Fruit fly (Drosophila melanogaster) whole organism, embryonic: Measurements from ENCODE around the gene CG18747.

Source experiments
- ATbp ChIP-seq: fragments of 200-800 bp; sonication (Bioruptor generic); optimal IDR thresholded peaks from 2 replicates; lab custom pipeline; 2017; ENCODE audit warnings: missing biosample characterization, mild to moderate bottlenecking, missing genetic modification characterization, missing genetic modification reagents
- Aef1 ChIP-seq: fragments of 200-800 bp; sonication (Bioruptor generic); IDR thresholded peaks from 3 replicates; pipeline ENCODE4 v1.3.6; 2022; ENCODE audit warnings: missing biosample characterization, missing genetic modification characterization
- Awh ChIP-seq: fragments of 200-800 bp; sonication (Bioruptor generic); IDR thresholded peaks from 2 replicates; pipeline ENCODE4, ENCODE4 v1.3.6; 2022; ENCODE audit warnings: missing biosample characterization, missing genetic modification characterization
- CG11085 ChIP-seq: fragments of 200-800 bp; sonication (Bioruptor generic); IDR thresholded peaks from 2 replicates; pipeline ENCODE4 v1.3.6; 2022; ENCODE audit warnings: missing biosample characterization, missing genetic modification characterization
- CG11504 ChIP-seq: fragments of 200-800 bp; sonication (Bioruptor generic); optimal IDR thresholded peaks from 3 replicates; lab custom pipeline; 2019; ENCODE audit warnings: missing biosample characterization, mild to moderate bottlenecking, missing genetic modification characterization, moderate library complexity
- CG12299 ChIP-seq: fragments of 200-800 bp; sonication (Bioruptor generic); optimal IDR thresholded peaks from 2 replicates; lab custom pipeline; 2018; ENCODE audit warnings: missing biosample characterization, mild to moderate bottlenecking, missing genetic modification characterization
- CG14441 ChIP-seq: fragments of 200-800 bp; sonication (Bioruptor generic); IDR thresholded peaks from 2 replicates; pipeline ENCODE4 v1.3.6; 2022; ENCODE audit warnings: missing biosample characterization, missing genetic modification characterization
- CG14860 ChIP-seq: fragments of 200-800 bp; sonication (Bioruptor generic); IDR thresholded peaks from 3 replicates; pipeline ENCODE4 v1.3.6; 2022; ENCODE audit warnings: missing biosample characterization, missing genetic modification characterization; ENCODE audit not compliant: partially characterized antibody
- CG15601 ChIP-seq: fragments of 200-800 bp; sonication (Bioruptor generic); optimal IDR thresholded peaks from 3 replicates; lab custom pipeline; 2019; ENCODE audit warnings: missing biosample characterization, mild to moderate bottlenecking, missing genetic modification characterization, moderate library complexity
- CG1647 ChIP-seq: fragments of 200-800 bp; sonication (Bioruptor generic); optimal IDR thresholded peaks from 3 replicates; lab custom pipeline; 2016; ENCODE audit warnings: missing biosample characterization, missing genetic modification characterization
- CG16815 ChIP-seq: fragments of 200-800 bp; sonication (Bioruptor generic); optimal IDR thresholded peaks from 3 replicates; lab custom pipeline; 2017; ENCODE audit warnings: missing biosample characterization, mild to moderate bottlenecking, missing genetic modification characterization
- CG16863 ChIP-seq: fragments of 200-800 bp; sonication (Bioruptor generic); optimal IDR thresholded peaks from 3 replicates; lab custom pipeline; 2016; ENCODE audit warnings: missing biosample characterization, missing genetic modification characterization
- CG18599 ChIP-seq: fragments of 200-800 bp; sonication (Bioruptor generic); optimal IDR thresholded peaks from 3 replicates; lab custom pipeline; 2017; ENCODE audit warnings: missing biosample characterization, missing genetic modification characterization, mild to moderate bottlenecking, moderate library complexity, missing genetic modification reagents
- CG18764 ChIP-seq: fragments of 200-800 bp; sonication (Bioruptor generic); optimal IDR thresholded peaks from 3 replicates; lab custom pipeline; 2016; ENCODE audit warnings: missing biosample characterization, missing genetic modification characterization
- CG2116 ChIP-seq: fragments of 200-800 bp; sonication (Bioruptor generic); optimal IDR thresholded peaks from 3 replicates; lab custom pipeline; 2018; ENCODE audit warnings: missing biosample characterization, mild to moderate bottlenecking, missing genetic modification characterization
- CG2199 ChIP-seq: fragments of 200-800 bp; sonication (Bioruptor generic); IDR thresholded peaks from 3 replicates; pipeline ENCODE4 v1.3.6; 2022; ENCODE audit warnings: missing biosample characterization, missing genetic modification characterization
- CG2712 ChIP-seq: fragments of 200-800 bp; optimal IDR thresholded peaks from 3 replicates; lab custom pipeline; 2019; ENCODE audit warnings: missing biosample characterization, mild to moderate bottlenecking, missing genetic modification characterization, moderate library complexity
- CG30403 ChIP-seq: fragments of 200-800 bp; sonication (Bioruptor generic); optimal IDR thresholded peaks from 3 replicates; lab custom pipeline; 2016; ENCODE audit warnings: missing biosample characterization, missing genetic modification characterization
- CG3281 ChIP-seq: fragments of 200-800 bp; sonication (Bioruptor generic); optimal IDR thresholded peaks from 3 replicates; lab custom pipeline; 2017; ENCODE audit warnings: missing biosample characterization, mild to moderate bottlenecking, missing genetic modification characterization
- CG34224 ChIP-seq: fragments of 200-800 bp; sonication (Bioruptor generic); IDR thresholded peaks from 3 replicates; pipeline ENCODE4 v1.3.6; 2022; ENCODE audit warnings: missing biosample characterization, missing genetic modification characterization; ENCODE audit not compliant: partially characterized antibody
- CG6689 ChIP-seq: fragments of 200-800 bp; sonication (Bioruptor generic); IDR thresholded peaks from 2 replicates; pipeline ENCODE4 v1.3.6; 2022; ENCODE audit warnings: missing biosample characterization, missing genetic modification characterization
- Dek ChIP-seq: fragments of 200-800 bp; sonication (Bioruptor generic); optimal IDR thresholded peaks from 3 replicates; lab custom pipeline; 2019; ENCODE audit warnings: missing biosample characterization, mild to moderate bottlenecking, missing genetic modification characterization, moderate library complexity
- Dip2 ChIP-seq: fragments of 200-800 bp; sonication (Bioruptor generic); IDR thresholded peaks from 2 replicates; pipeline ENCODE4 v1.3.6; 2022; ENCODE audit warnings: missing biosample characterization, missing genetic modification characterization
- Elba2 ChIP-seq: fragments of 200-800 bp; sonication (Bioruptor generic); optimal IDR thresholded peaks from 3 replicates; lab custom pipeline; 2016; ENCODE audit warnings: missing biosample characterization, missing genetic modification characterization
- Gug ChIP-seq: fragments of 200-800 bp; sonication (Bioruptor generic); IDR thresholded peaks from 4 replicates; pipeline ENCODE4 v1.3.6; 2022; ENCODE audit warnings: missing biosample characterization, missing genetic modification characterization
- HLH54F ChIP-seq: fragments of 200-800 bp; sonication (Bioruptor generic); optimal IDR thresholded peaks from 3 replicates; lab custom pipeline; 2016; ENCODE audit warnings: missing biosample characterization, missing genetic modification characterization
- Nf-YB ChIP-seq: fragments of 200-800 bp; sonication (Bioruptor generic); optimal IDR thresholded peaks from 3 replicates; lab custom pipeline; 2019; ENCODE audit warnings: missing biosample characterization, mild to moderate bottlenecking, missing genetic modification characterization, moderate library complexity
- NfI ChIP-seq: fragments of 200-800 bp; sonication (Bioruptor generic); optimal IDR thresholded peaks from 3 replicates; lab custom pipeline; 2018; ENCODE audit warnings: missing biosample characterization, mild to moderate bottlenecking, missing genetic modification characterization, moderate library complexity
- Ssrp ChIP-seq: fragments of 200-800 bp; sonication (Bioruptor generic); optimal IDR thresholded peaks from 2 replicates; lab custom pipeline; 2018; ENCODE audit warnings: missing biosample characterization, mild to moderate bottlenecking, missing genetic modification characterization, moderate library complexity
- Taf1 ChIP-seq: fragments of 200-800 bp; sonication (Bioruptor generic); IDR thresholded peaks from 2 replicates; pipeline ENCODE4 v1.3.6; 2022; ENCODE audit warnings: missing biosample characterization, missing genetic modification characterization
- Vsx1 ChIP-seq: fragments of 200-800 bp; sonication (Bioruptor generic); optimal IDR thresholded peaks from 2 replicates; lab custom pipeline; 2017; ENCODE audit warnings: missing biosample characterization, mild to moderate bottlenecking, missing genetic modification characterization, missing genetic modification reagents
- ash1 ChIP-seq: fragments of 200-800 bp; sonication (Bioruptor generic); optimal IDR thresholded peaks from 2 replicates; lab custom pipeline; 2018; ENCODE audit warnings: missing biosample characterization, mild to moderate bottlenecking, missing genetic modification characterization
- cad ChIP-seq: fragments of >200 bp; optimal IDR thresholded peaks from 2 replicates; lab custom pipeline; 2017; ENCODE audit warnings: missing biosample characterization, missing genetic modification characterization
- gcm ChIP-seq: fragments of 200-800 bp; sonication (Bioruptor generic); optimal IDR thresholded peaks from 2 replicates; lab custom pipeline; 2019; ENCODE audit warnings: missing biosample characterization, mild to moderate bottlenecking, missing genetic modification characterization, moderate library complexity
- ham ChIP-seq: fragments of 200-800 bp; sonication (Bioruptor generic); IDR thresholded peaks from 2 replicates; pipeline ENCODE4 v1.3.6; 2022; ENCODE audit warnings: missing biosample characterization, missing genetic modification characterization
- her ChIP-seq: fragments of 200-800 bp; sonication (Bioruptor generic); optimal IDR thresholded peaks from 2 replicates; lab custom pipeline; 2016; ENCODE audit warnings: missing biosample characterization, missing genetic modification characterization
- jing ChIP-seq: fragments of 200-800 bp; sonication (Bioruptor generic); optimal IDR thresholded peaks from 2 replicates; lab custom pipeline; 2018; ENCODE audit warnings: missing biosample characterization, mild to moderate bottlenecking, missing genetic modification characterization
- kni ChIP-seq: fragments of 200-800 bp; sonication (Bioruptor generic); optimal IDR thresholded peaks from 3 replicates; lab custom pipeline; 2017; ENCODE audit warnings: mild to moderate bottlenecking, missing biosample characterization, missing genetic modification reagents, missing genetic modification characterization
- mirr ChIP-seq: fragments of 200-800 bp; sonication (Bioruptor generic); optimal IDR thresholded peaks from 3 replicates; lab custom pipeline; 2018; ENCODE audit warnings: missing biosample characterization, mild to moderate bottlenecking, missing genetic modification characterization
- nau ChIP-seq: fragments of 200-800 bp; sonication (Bioruptor generic); optimal IDR thresholded peaks from 3 replicates; lab custom pipeline; 2017; ENCODE audit warnings: missing biosample characterization, mild to moderate bottlenecking, missing genetic modification characterization, missing genetic modification reagents
- pan ChIP-seq, 4 experiments: fragments of >200 bp in 3 of 4; fragments of 200-800 bp in 1 of 4; sonication (Bioruptor generic) in 1 of 4; optimal IDR thresholded peaks in 3 of 4; IDR thresholded peaks in 1 of 4; 2 replicates each; pipeline versions ENCODE4 v1.3.6 to Lab custom; 2017 to 2022; ENCODE audit warnings: missing biosample characterization in 2 of 4, missing genetic modification characterization in 2 of 4, mixed read lengths in 1 of 4
- rib ChIP-seq: fragments of 200-800 bp; sonication (Bioruptor generic); IDR thresholded peaks from 2 replicates; pipeline ENCODE4 v1.3.6; 2022; ENCODE audit warnings: missing biosample characterization, missing genetic modification characterization
- ro ChIP-seq: fragments of 200-800 bp; sonication (Bioruptor generic); IDR thresholded peaks from 2 replicates; pipeline ENCODE4 v1.3.6; 2022; ENCODE audit warnings: missing biosample characterization, missing genetic modification characterization
- sc ChIP-seq, 3 experiments: fragments of >200 bp in 2 of 3; fragments of 200-800 bp in 1 of 3; sonication (Bioruptor generic) in 1 of 3; optimal IDR thresholded peaks; 2 replicates in 2 of 3; 3 replicates in 1 of 3; lab custom pipeline; 2017; ENCODE audit warnings: mild to moderate bottlenecking in 1 of 3, missing biosample characterization in 1 of 3, missing genetic modification characterization in 1 of 3, missing genetic modification reagents in 1 of 3
- sd ChIP-seq: fragments of 200-800 bp; sonication (Bioruptor generic); optimal IDR thresholded peaks from 3 replicates; lab custom pipeline; 2018; ENCODE audit warnings: missing biosample characterization, mild to moderate bottlenecking, missing genetic modification characterization, moderate library complexity
- usp ChIP-seq: fragments of >200 bp; optimal IDR thresholded peaks from 2 replicates; lab custom pipeline; 2017; ENCODE audit warnings: missing biosample characterization, missing genetic modification characterization
- wdn ChIP-seq: fragments of 200-800 bp; sonication (Bioruptor generic); IDR thresholded peaks from 2 replicates; pipeline ENCODE4 v1.3.6; 2022; ENCODE audit warnings: missing biosample characterization, missing genetic modification characterization

Gene CG18747

dm6 chr3R:7809662-7810621 is 26.7 kb upstream of the CG18747 start, which contains the start of the genes CG2993 and sgll (continued):
- peak; percentile 84 for TF ChIP-seq CG1647 (GFP tag; lab: Kevin White, UChicago)
- TF ChIP-seq CG12299 (tag; lab: Kevin White, UChicago) = no peak
- TF ChIP-seq CG18599 (GFP tag; lab: Kevin White, UChicago) = peak; percentile 80
- no peak for TF ChIP-seq Vsx1 (GFP tag; lab: Kevin White, UChicago)
- peak; percentile 71; the same call in 1 of the 2 replicates for TF ChIP-seq CG6689 (GFP tag; lab: Robert Waterston, UW)
- TF ChIP-seq NfI = peak; percentile 94
- peak; percentile 93 for TF ChIP-seq CG16815
- peak; percentile 94 for TF ChIP-seq CG11085 (GFP tag; lab: Robert Waterston, UW)
- TF ChIP-seq CG2116 (GFP tag; lab: Kevin White, UChicago) = peak; percentile 83
- TF ChIP-seq sc (optimal IDR thresholded peaks at IDR 0.05; lab: Kevin White, UChicago) = no peak
- TF ChIP-seq sc (GFP tag; optimal IDR thresholded peaks at IDR 0.05; lab: Kevin White, UChicago) = peak; percentile 85
- no peak for TF ChIP-seq nau
- peak; percentile 90 for TF ChIP-seq Dip2 (GFP tag; lab: Robert Waterston, UW)
- TF ChIP-seq CG2712 (tag; lab: Kevin White, UChicago) = peak; percentile 88
- TF ChIP-seq Dek (tag; lab: Kevin White, UChicago) = peak; percentile 84
- peak; percentile 89 for TF ChIP-seq Taf1
- TF ChIP-seq CG3281 (GFP tag; lab: Kevin White, UChicago) = peak; percentile 57
- TF ChIP-seq her (GFP tag; lab: Kevin White, UChicago) = peak; percentile 91
- peak; percentile 93 for TF ChIP-seq CG14441
- no peak for TF ChIP-seq gcm (GFP tag; lab: Kevin White, UChicago)
- TF ChIP-seq rib (GFP tag; lab: Robert Waterston, UW) = no peak; the same call in 1 of the 2 replicates
- TF ChIP-seq sd (tag; lab: Kevin White, UChicago) = peak; percentile 94
- TF ChIP-seq wdn (GFP tag; lab: Robert Waterston, UW) = peak; percentile 73
- TF ChIP-seq CG2199 (GFP tag; lab: Robert Waterston, UW) = peak; percentile 93
- TF ChIP-seq ro (GFP tag; lab: Robert Waterston, UW) = peak; percentile 89
- peak; percentile 75 for TF ChIP-seq ash1 (GFP tag; lab: Kevin White, UChicago)
- peak; percentile 87 for TF ChIP-seq CG11504 (tag; lab: Kevin White, UChicago)
- TF ChIP-seq pan (optimal IDR thresholded peaks at IDR 0.05; lab: Kevin White, UChicago) = no peak
- TF ChIP-seq pan (GFP tag; optimal IDR thresholded peaks at IDR 0.05 in 1 of 2, IDR thresholded peaks at IDR 0.05 in 1 of 2) = peak in 1 of 2 experiments; percentile 91
- peak; percentile 91 for TF ChIP-seq HLH54F (GFP tag; lab: Kevin White, UChicago)
- TF ChIP-seq kni = peak; percentile 68
- TF ChIP-seq CG14860 (GFP tag; lab: Robert Waterston, UW) = no peak
- TF ChIP-seq mirr (GFP tag; lab: Kevin White, UChicago) = peak; percentile 89
- TF ChIP-seq CG18764 (GFP tag; lab: Kevin White, UChicago) = peak; percentile 90
- TF ChIP-seq Awh (GFP tag; lab: Robert Waterston, UW) = peak; percentile 92
- TF ChIP-seq Elba2 (GFP tag; lab: Kevin White, UChicago) = peak; percentile 81
- TF ChIP-seq CG16863 (GFP tag; lab: Kevin White, UChicago) = peak; percentile 95
- no peak for TF ChIP-seq CG34224 (GFP tag; lab: Robert Waterston, UW)
- peak; percentile 76 for TF ChIP-seq ATbp (GFP tag; lab: Kevin White, UChicago)
- peak; percentile 85 for TF ChIP-seq jing
- TF ChIP-seq CG30403 (GFP tag; lab: Kevin White, UChicago) = peak; percentile 96
- peak; percentile 76 for TF ChIP-seq Ssrp
- TF ChIP-seq Nf-YB (GFP tag; lab: Kevin White, UChicago) = no peak
- TF ChIP-seq Aef1 (GFP tag; lab: Robert Waterston, UW) = peak; percentile 89
- no peak for TF ChIP-seq cad (GFP tag; lab: Kevin White, UChicago)
- TF ChIP-seq Gug (GFP tag; lab: Robert Waterston, UW) = peak; percentile 94
- TF ChIP-seq ham (GFP tag; lab: Robert Waterston, UW) = peak; percentile 60; the same call in 1 of the 2 replicates
- TF ChIP-seq CG15601 (tag; lab: Kevin White, UChicago) = no peak
- TF ChIP-seq usp (GFP tag; lab: Kevin White, UChicago) = no peak
